Worm (Caenorhabditis elegans) whole organism, L2 larva: ENCODE measurements around the gene ptc-1.
A peak's percentile ranks its signal among the peaks of the same experiment; 100 is the strongest.

Source experiments
- C34F6.9 ChIP-seq: fragments of 150-350 bp; optimal IDR thresholded peaks from 2 replicates; lab custom pipeline; 2014; ENCODE audit warnings: missing biosample characterization, missing genetic modification characterization
- R02D3.7 ChIP-seq: fragments of 150-350 bp; optimal IDR thresholded peaks from 2 replicates; lab custom pipeline; 2014; ENCODE audit warnings: missing biosample characterization, missing genetic modification characterization
- ZK546.5 ChIP-seq: sonication (generic microtip); optimal IDR thresholded peaks from 2 replicates; lab custom pipeline; 2017; ENCODE audit warnings: missing biosample characterization, missing genetic modification characterization
- ceh-82 ChIP-seq: fragments of 150-350 bp; optimal IDR thresholded peaks from 2 replicates; lab custom pipeline; 2014; ENCODE audit warnings: missing biosample characterization, missing genetic modification characterization
- crh-2 ChIP-seq: sonication (generic microtip); optimal IDR thresholded peaks from 2 replicates; lab custom pipeline; 2017; ENCODE audit warnings: missing biosample characterization, missing genetic modification characterization
- egl-27 ChIP-seq: sonication (generic microtip); optimal IDR thresholded peaks from 3 replicates; lab custom pipeline; 2017; ENCODE audit warnings: missing biosample characterization, missing genetic modification reagents, missing genetic modification characterization
- fos-1 ChIP-seq: fragments of 150-350 bp; optimal IDR thresholded peaks from 2 replicates; lab custom pipeline; 2014; ENCODE audit warnings: missing biosample characterization, missing genetic modification characterization
- gmeb-1 ChIP-seq: fragments of 150-350 bp; optimal IDR thresholded peaks from 2 replicates; lab custom pipeline; 2014; ENCODE audit warnings: missing biosample characterization, missing genetic modification characterization
- lin-11 ChIP-seq: fragments of 150-350 bp; sonication (generic microtip); optimal IDR thresholded peaks from 2 replicates; lab custom pipeline; 2014; ENCODE audit warnings: missing biosample characterization, missing genetic modification characterization, inconsistent platforms, mixed read lengths
- lin-13 ChIP-seq: fragments of 150-350 bp; optimal IDR thresholded peaks from 2 replicates; lab custom pipeline; 2014; ENCODE audit warnings: missing biosample characterization, missing genetic modification reagents, missing genetic modification characterization
- lin-39 ChIP-seq: fragments of 150-350 bp; optimal IDR thresholded peaks from 2 replicates; lab custom pipeline; 2014; ENCODE audit warnings: missing biosample characterization, missing genetic modification reagents, missing genetic modification characterization
- lsy-2 ChIP-seq, 2 experiments: fragments of 150-350 bp in 1 of 2; sonication (generic microtip) in 1 of 2; optimal IDR thresholded peaks; 2 replicates each; lab custom pipeline; 2014 to 2017; ENCODE audit warnings: missing biosample characterization in 2 of 2, missing genetic modification characterization in 2 of 2
- mab-5 ChIP-seq: fragments of 150-350 bp; optimal IDR thresholded peaks from 2 replicates; lab custom pipeline; 2014; ENCODE audit warnings: missing biosample characterization, missing genetic modification characterization
- mdl-1 ChIP-seq, 2 experiments: fragments of 150-350 bp in 1 of 2; sonication (generic microtip) in 1 of 2; optimal IDR thresholded peaks; 2 replicates each; lab custom pipeline; 2017; ENCODE audit warnings: missing biosample characterization in 2 of 2, missing genetic modification characterization in 2 of 2
- nhr-11 ChIP-seq: fragments of 150-350 bp; optimal IDR thresholded peaks from 2 replicates; lab custom pipeline; 2014; ENCODE audit warnings: missing biosample characterization, missing genetic modification characterization
- nhr-12 ChIP-seq: fragments of 150-350 bp; optimal IDR thresholded peaks from 2 replicates; lab custom pipeline; 2014; ENCODE audit warnings: missing biosample characterization, missing genetic modification characterization
- nhr-129 ChIP-seq: fragments of 150-350 bp; optimal IDR thresholded peaks from 2 replicates; lab custom pipeline; 2014; ENCODE audit warnings: missing biosample characterization, missing genetic modification characterization
- nhr-21 ChIP-seq: fragments of 150-350 bp; optimal IDR thresholded peaks from 2 replicates; lab custom pipeline; 2014; ENCODE audit warnings: missing biosample characterization, missing genetic modification characterization
- nhr-23 ChIP-seq: fragments of 150-350 bp; optimal IDR thresholded peaks from 2 replicates; lab custom pipeline; 2014; ENCODE audit warnings: missing biosample characterization, missing genetic modification reagents, missing genetic modification characterization
- nhr-237 ChIP-seq: fragments of 150-350 bp; optimal IDR thresholded peaks from 2 replicates; lab custom pipeline; 2014; ENCODE audit warnings: missing biosample characterization, missing genetic modification characterization
- nhr-6 ChIP-seq: fragments of 150-350 bp; optimal IDR thresholded peaks from 2 replicates; lab custom pipeline; 2014; ENCODE audit warnings: missing biosample characterization, missing genetic modification characterization
- peb-1 ChIP-seq: fragments of 150-350 bp; optimal IDR thresholded peaks from 2 replicates; lab custom pipeline; 2014; ENCODE audit warnings: missing biosample characterization, missing genetic modification characterization
- sem-4 ChIP-seq: fragments of 150-350 bp; optimal IDR thresholded peaks from 2 replicates; lab custom pipeline; 2014; ENCODE audit warnings: missing biosample characterization, missing genetic modification reagents, missing genetic modification characterization
- sma-3 ChIP-seq: sonication (generic microtip); optimal IDR thresholded peaks from 2 replicates; lab custom pipeline; 2016; ENCODE audit warnings: missing genetic modification reagents, missing genetic modification characterization, missing compliant biosample characterization
- sma-9 ChIP-seq, 2 experiments: fragments of 150-350 bp in 1 of 2; sonication (generic microtip) in 1 of 2; optimal IDR thresholded peaks; 2 replicates each; lab custom pipeline; 2014 to 2016; ENCODE audit warnings: missing genetic modification characterization in 2 of 2, mild to moderate bottlenecking in 1 of 2, missing biosample characterization in 1 of 2, missing compliant biosample characterization in 1 of 2, missing genetic modification reagents in 1 of 2, moderate library complexity in 1 of 2
- unc-55 ChIP-seq: fragments of 150-350 bp; sonication (generic microtip); optimal IDR thresholded peaks from 3 replicates; lab custom pipeline; 2014; ENCODE audit warnings: missing biosample characterization, missing genetic modification reagents, missing genetic modification characterization
- ztf-1 ChIP-seq: fragments of 200-800 bp; sonication (Bioruptor generic); conservative IDR thresholded peaks from 2 replicates; pipeline ENCODE4 v1.3.6; 2022; ENCODE audit warnings: missing genetic modification characterization, missing compliant biosample characterization
- ztf-4 ChIP-seq: fragments of 150-350 bp; optimal IDR thresholded peaks from 2 replicates; lab custom pipeline; 2014; ENCODE audit warnings: missing biosample characterization, missing genetic modification characterization

ptc-1 gene

DNA sequence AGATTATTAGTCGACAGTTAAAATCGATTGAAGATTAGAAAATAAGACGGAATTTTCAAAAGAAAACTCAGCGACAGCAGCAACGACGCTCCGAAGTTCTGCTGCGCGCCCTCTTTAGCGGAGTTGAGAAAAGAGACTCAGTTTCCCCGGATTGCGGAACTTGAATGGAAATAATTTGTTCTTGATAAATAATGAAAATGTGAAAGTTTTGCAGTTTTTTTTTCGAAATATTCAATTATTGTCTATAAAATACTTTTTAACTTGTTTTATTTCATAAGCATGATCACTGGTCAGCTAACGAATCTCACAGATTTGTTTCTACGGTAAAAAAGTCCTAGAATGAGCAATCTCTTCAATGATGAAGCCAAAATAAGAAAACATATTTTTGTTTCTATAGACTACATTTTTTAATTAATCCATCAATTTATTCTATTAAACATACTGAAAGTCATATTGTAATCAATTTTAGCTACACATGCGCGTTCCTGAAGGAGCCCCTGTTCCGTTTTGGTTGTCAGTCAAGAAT lies 35.5 kb upstream of the ptc-1 start, which contains the start of the genes cec-3 and T09A5.15 (continued):
- no peak for TF ChIP-seq nhr-21 (tag; lab: Kevin White, UChicago)
- no peak for TF ChIP-seq lin-11 (tag; lab: Kevin White, UChicago)

ce11 chrII:7858101-7858500 lies 34.9 kb upstream of the ptc-1 start, which contains the start of gene sds-22:
TSS of gene sds-22 (plus strand) at chrII:7858401.
- TF ChIP-seq mdl-1 (tag; optimal IDR thresholded peaks at IDR 0.05; lab: Kevin White, UChicago) = no peak
- no peak for TF ChIP-seq nhr-6 (tag; lab: Kevin White, UChicago)
- no peak for TF ChIP-seq ztf-1 (GFP tag; lab: Robert Waterston, UW)
- TF ChIP-seq sma-9 (GFP tag; optimal IDR thresholded peaks at IDR 0.05; lab: Kevin White, UChicago) = no peak
- no peak for TF ChIP-seq sma-9 (tag; optimal IDR thresholded peaks at IDR 0.05; lab: Kevin White, UChicago)
- no peak for TF ChIP-seq lin-11 (tag; lab: Kevin White, UChicago)
- TF ChIP-seq ztf-4 = no peak
- no peak for TF ChIP-seq ZK546.5 (tag; lab: Kevin White, UChicago)
- TF ChIP-seq, all 48 proteins: peak for 0

DNA sequence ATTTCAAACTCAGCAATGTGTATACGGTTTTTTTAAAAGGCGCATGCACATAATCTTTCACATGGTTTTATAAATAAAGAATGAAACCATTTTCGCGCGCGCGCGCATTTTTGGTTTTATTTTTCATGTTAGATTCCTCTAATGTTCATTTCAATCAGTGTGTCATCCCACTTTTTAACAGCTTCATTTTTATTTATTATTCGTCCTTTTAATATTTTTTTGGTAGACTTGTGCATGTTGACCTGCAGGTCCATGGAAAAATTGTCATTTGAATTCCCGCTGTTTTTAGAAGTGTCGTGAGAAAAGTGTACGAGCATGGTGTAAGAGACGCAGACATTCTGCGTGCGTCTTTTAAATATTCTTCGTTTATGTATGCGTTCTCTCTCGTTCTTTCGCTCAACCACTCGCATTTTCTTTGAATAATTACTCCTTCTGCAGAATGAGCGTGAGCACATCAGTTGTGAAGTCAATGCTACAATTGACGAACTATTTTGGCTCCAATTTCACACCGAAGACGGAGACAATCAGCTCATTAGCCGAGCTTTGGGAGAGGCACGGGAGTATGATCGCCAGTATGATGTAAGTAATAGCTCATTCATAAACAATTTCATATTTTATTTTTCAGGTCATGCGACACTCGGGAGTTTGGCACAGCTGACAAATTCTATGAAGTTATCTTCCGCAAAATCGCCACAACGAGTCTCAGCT lies 32.6 kb upstream of the ptc-1 start, which contains the start of gene lin-5:
Gene lin-5 (plus strand): TSS at position 354 of the 708 bp plus-strand sequence.
- TF ChIP-seq nhr-129 (tag; lab: Kevin White, UChicago) (peak; percentile 74), sma-9 (GFP tag; optimal IDR thresholded peaks at IDR 0.05; lab: Kevin White, UChicago) (peak; percentile 41), sma-9 (tag; optimal IDR thresholded peaks at IDR 0.05; lab: Kevin White, UChicago) (no peak), mdl-1 (tag; optimal IDR thresholded peaks at IDR 0.05; lab: Kevin White, UChicago) (no peak), gmeb-1 (tag; lab: Kevin White, UChicago) (peak; percentile 71), egl-27 (tag; lab: Kevin White, UChicago) (no peak), mab-5 (no peak), unc-55 (peak; percentile 89), sem-4 (tag; lab: Kevin White, UChicago) (peak; percentile 4), C34F6.9 (tag; lab: Kevin White, UChicago) (peak; percentile 82), lsy-2 (tag; optimal IDR thresholded peaks at IDR 0.05; lab: Kevin White, UChicago) (peak in 1 of 2 experiments; percentile 79), fos-1 (tag; lab: Kevin White, UChicago) (peak; percentile 16), peb-1 (no peak), crh-2 (tag; lab: Kevin White, UChicago) (peak; percentile 69), nhr-12 (tag; lab: Kevin White, UChicago) (no peak), lin-11 (tag; lab: Kevin White, UChicago) (no peak), lin-13 (GFP tag; lab: Kevin White, UChicago) (peak; percentile 58)
- TF ChIP-seq, all 48 proteins: peak for 10

DNA sequence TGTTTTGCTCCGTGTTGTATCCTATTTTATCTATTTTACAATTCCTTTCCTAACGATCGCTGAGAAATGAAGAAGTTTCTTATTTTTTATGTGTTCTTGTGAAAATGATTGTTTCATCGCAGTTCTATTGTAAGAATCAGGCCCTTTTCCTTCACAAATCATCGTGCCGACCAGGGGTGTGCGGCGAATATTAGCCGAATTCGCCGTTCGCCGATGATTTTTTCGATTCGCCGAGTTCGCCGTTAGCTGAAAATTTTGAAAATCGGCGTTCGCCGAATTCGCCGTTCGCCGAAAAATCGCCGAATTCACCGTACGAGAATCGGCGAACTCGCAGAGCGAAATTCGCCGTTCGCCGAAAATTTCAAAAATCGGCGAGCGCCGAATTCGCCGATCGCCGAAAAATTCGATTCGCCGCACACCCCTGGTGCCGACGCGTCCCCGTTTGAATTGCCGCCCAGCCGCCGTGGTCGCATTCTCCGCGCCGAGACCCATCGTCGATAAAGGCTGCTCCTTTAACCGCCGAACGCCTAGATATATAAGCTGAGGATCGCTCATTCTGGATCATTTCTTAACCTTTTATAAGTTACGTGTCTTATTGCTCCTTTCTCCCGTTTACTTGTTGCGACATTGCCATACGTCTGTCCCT lies 29.4 kb upstream of the ptc-1 start:
- no peak for TF ChIP-seq nhr-11
- no peak for TF ChIP-seq sem-4 (tag; lab: Kevin White, UChicago)

DNA sequence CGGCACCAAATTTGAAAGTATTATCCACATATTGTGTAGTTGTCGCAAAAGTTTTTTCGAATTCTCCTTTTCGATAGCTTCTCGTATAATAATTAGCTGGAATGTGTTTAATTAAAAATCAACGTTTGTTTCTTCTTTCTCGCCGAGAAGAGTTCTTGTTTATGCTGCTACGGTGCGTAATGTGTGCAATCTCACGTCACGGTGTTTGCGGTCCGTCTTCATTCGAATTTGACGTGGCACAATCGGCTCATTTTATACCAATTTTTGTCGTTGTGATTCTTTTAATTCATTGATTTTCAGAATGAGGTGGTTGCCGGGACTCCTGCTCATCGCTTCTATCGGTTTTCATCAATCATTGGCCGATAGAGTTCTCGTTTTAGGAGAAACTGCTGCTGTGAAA lies 28.8 kb upstream of the ptc-1 start, which contains the start of gene ostb-1:
Gene ostb-1 (plus strand): TSS at position 301 of the 400 bp plus-strand sequence.
- peak in 1 of 2 experiments; percentile 84 for TF ChIP-seq lsy-2 (tag; optimal IDR thresholded peaks at IDR 0.05; lab: Kevin White, UChicago)
- TF ChIP-seq R02D3.7 (tag; lab: Kevin White, UChicago) = no peak
- TF ChIP-seq gmeb-1 (tag; lab: Kevin White, UChicago) = peak; percentile 50
- TF ChIP-seq C34F6.9 (tag; lab: Kevin White, UChicago) = peak; percentile 55
- no peak for TF ChIP-seq peb-1
- peak; percentile 5 for TF ChIP-seq fos-1 (tag; lab: Kevin White, UChicago)
- peak; percentile 59 for TF ChIP-seq nhr-129 (tag; lab: Kevin White, UChicago)
- peak; percentile 90 for TF ChIP-seq crh-2 (tag; lab: Kevin White, UChicago)
- TF ChIP-seq unc-55 = peak; percentile 45

- TF ChIP-seq R02D3.7 (tag; lab: Kevin White, UChicago) = no peak
- TF ChIP-seq nhr-237 (tag; lab: Kevin White, UChicago) = no peak
- TF ChIP-seq nhr-23 (tag; lab: Kevin White, UChicago) = no peak
- TF ChIP-seq lin-39 (tag; lab: Kevin White, UChicago) = no peak
- no peak for TF ChIP-seq crh-2 (tag; lab: Kevin White, UChicago)
- TF ChIP-seq egl-27 (tag; lab: Kevin White, UChicago) = no peak
- no peak for TF ChIP-seq sem-4 (tag; lab: Kevin White, UChicago)
- no peak for TF ChIP-seq lin-11 (tag; lab: Kevin White, UChicago)
- no peak for TF ChIP-seq ceh-82 (tag; lab: Kevin White, UChicago)
- TF ChIP-seq nhr-129 (tag; lab: Kevin White, UChicago) = no peak
- TF ChIP-seq sma-3 (GFP tag; lab: Kevin White, UChicago) = no peak
- no peak for TF ChIP-seq nhr-12 (tag; lab: Kevin White, UChicago)
Observed at ce11 chrII:7864892-7865291, 28.1 kb upstream of the ptc-1 start.
